Fruit fly (Drosophila melanogaster): Measurements from ENCODE around the gene Cyp4d21.

dm6 chr2L:7628382-7628965 lies 23.1 kb downstream of the Cyp4d21 start:
- TF ChIP-seq CG4496 (GFP tag; IDR thresholded peaks at IDR 0.05) (no peak), CG15710 (tag; optimal IDR thresholded peaks at IDR 0.05) (no peak), CG32121 (GFP tag; IDR thresholded peaks at IDR 0.05) (no peak), CG9948 (tag; optimal IDR thresholded peaks at IDR 0.05) (no peak), fd96Ca (GFP tag; IDR thresholded peaks at IDR 0.05) (no peak), EcR (GFP tag; optimal IDR thresholded peaks at IDR 0.05) (no peak), D1 (tag; optimal IDR thresholded peaks at IDR 0.05) (no peak), Snoo (tag; optimal IDR thresholded peaks at IDR 0.05) (no peak), CG13204 (GFP tag; optimal IDR thresholded peaks at IDR 0.05) (no peak)
